Worm (Caenorhabditis elegans): ENCODE data around the gene F56C9.3.
A peak's percentile ranks its signal among the peaks of the same experiment; 100 is the strongest.

The F56C9.3 gene

ce11 chrIII:7272828-7273227 lies 38.3 kb upstream of the F56C9.3 start (continued):
- TF ChIP-seq nhr-237 (tag; optimal IDR thresholded peaks at IDR 0.05) (no peak), ceh-90 (tag; optimal IDR thresholded peaks at IDR 0.05) (no peak), rnt-1 (tag; optimal IDR thresholded peaks at IDR 0.05) (peak; percentile 27), aly-2 (tag; optimal IDR thresholded peaks at IDR 0.05) (no peak), unc-130 (tag; optimal IDR thresholded peaks at IDR 0.05) (peak; percentile 77), lin-13 (GFP tag; optimal IDR thresholded peaks at IDR 0.05) (peak; percentile 46), ceh-63 (GFP tag; optimal IDR thresholded peaks at IDR 0.05) (no peak), ama-1 (optimal IDR thresholded peaks at IDR 0.05) (no peak), ceh-82 (tag; optimal IDR thresholded peaks at IDR 0.05) (peak in 1 of 3 experiments; percentile 8), F16B12.6 (tag; optimal IDR thresholded peaks at IDR 0.05) (no peak), aha-1 (tag; optimal IDR thresholded peaks at IDR 0.05) (no peak), nhr-71 (tag; optimal IDR thresholded peaks at IDR 0.05) (peak; percentile 90), lir-3 (tag; optimal IDR thresholded peaks at IDR 0.05; ENCODE audit: poor library complexity) (no peak), nhr-90 (tag; optimal IDR thresholded peaks at IDR 0.05; ENCODE audit: poor library complexity) (peak; percentile 82), unc-62 (GFP tag; optimal IDR thresholded peaks at IDR 0.05) (no peak), dsc-1 (tag; optimal IDR thresholded peaks at IDR 0.05) (no peak), irx-1 (tag; optimal IDR thresholded peaks at IDR 0.05) (peak; percentile 21), unc-30 (tag; optimal IDR thresholded peaks at IDR 0.05) (no peak), nhr-47 (tag; optimal IDR thresholded peaks at IDR 0.05) (peak; percentile 56), ztf-11 (tag; optimal IDR thresholded peaks at IDR 0.05) (no peak), ces-1 (GFP tag; optimal IDR thresholded peaks at IDR 0.05) (no peak), ceh-88 (GFP tag; IDR thresholded peaks at IDR 0.05) (no peak), ets-5 (GFP tag; IDR thresholded peaks at IDR 0.05) (no peak), pag-3 (tag; optimal IDR thresholded peaks at IDR 0.05; ENCODE audit: borderline replicate concordance, insufficient read depth) (no peak), pax-3 (tag; optimal IDR thresholded peaks at IDR 0.05) (no peak), mdl-1 (tag; optimal IDR thresholded peaks at IDR 0.05) (peak in 1 of 2 experiments; percentile 84), hlh-17 (GFP tag; optimal IDR thresholded peaks at IDR 0.05; ENCODE audit: borderline replicate concordance) (no peak), snu-23 (GFP tag; optimal IDR thresholded peaks at IDR 0.05) (peak; percentile 77), efl-1 (optimal IDR thresholded peaks at IDR 0.05) (peak; percentile 2 to 53), efl-1 (GFP tag; optimal IDR thresholded peaks at IDR 0.05 in 1 of 2) (peak; percentile 24 to 95), zip-4 (GFP tag; optimal IDR thresholded peaks at IDR 0.05) (no peak), alr-1 (tag; optimal IDR thresholded peaks at IDR 0.05; ENCODE audit: borderline replicate concordance) (no peak), C16A3.4 (tag; optimal IDR thresholded peaks at IDR 0.05) (peak; percentile 21), egl-13 (tag; optimal IDR thresholded peaks at IDR 0.05) (no peak), mab-9 (GFP tag; IDR thresholded peaks at IDR 0.05) (no peak), Y116A8C.19 (tag; optimal IDR thresholded peaks at IDR 0.05; ENCODE audit: borderline replicate concordance) (no peak), fkh-10 (GFP tag; optimal IDR thresholded peaks at IDR 0.05) (no peak), lsy-2 (tag; optimal IDR thresholded peaks at IDR 0.05) (peak; percentile 65 to 68), unc-98 (GFP tag; IDR thresholded peaks at IDR 0.05) (no peak), lin-35 (GFP tag; optimal IDR thresholded peaks at IDR 0.05) (peak in 1 of 2 experiments; percentile 79), elt-3 (tag; optimal IDR thresholded peaks at IDR 0.05) (peak in 5 of 6 experiments; percentile 27 to 94 (median 77)), fos-1 (tag; optimal IDR thresholded peaks at IDR 0.05) (no peak), grh-1 (GFP tag; IDR thresholded peaks at IDR 0.05) (peak; percentile 53), elt-2 (tag; optimal IDR thresholded peaks at IDR 0.05) (no peak), ztf-4 (tag; optimal IDR thresholded peaks at IDR 0.05) (peak; percentile 2), nhr-20 (tag; optimal IDR thresholded peaks at IDR 0.05) (peak; percentile 97), lin-39 (tag; optimal IDR thresholded peaks at IDR 0.05) (no peak), nhr-84 (tag; optimal IDR thresholded peaks at IDR 0.05) (no peak), nhr-11 (tag; optimal IDR thresholded peaks at IDR 0.05) (no peak), nhr-85 (tag) (peak; percentile 96), xbp-1 (tag; optimal IDR thresholded peaks at IDR 0.05) (peak; percentile 40), lin-15B (tag; optimal IDR thresholded peaks at IDR 0.05) (no peak), nhr-28 (tag; optimal IDR thresholded peaks at IDR 0.05) (no peak)

All from whole organism, L1 larva.